Worm (Caenorhabditis elegans) whole organism, midembryonic: Measurements from ENCODE around the gene K02E7.1.

Experiments used
- T22C8.4 ChIP-seq: fragments of 200-800 bp; sonication (Bioruptor generic); IDR thresholded peaks from 2 replicates; pipeline ENCODE4 v1.3.6; 2022; ENCODE audit warnings: missing genetic modification characterization, missing compliant biosample characterization
- cog-1 ChIP-seq: sonication (generic microtip); optimal IDR thresholded peaks from 2 replicates; lab custom pipeline; 2016; ENCODE audit warnings: missing genetic modification characterization, missing compliant biosample characterization
- flt-1 ChIP-seq: fragments of 200-800 bp; sonication (Bioruptor generic); IDR thresholded peaks from 2 replicates; pipeline ENCODE4 v1.3.6; 2022; ENCODE audit warnings: missing genetic modification characterization, missing compliant biosample characterization
- klf-2 ChIP-seq: fragments of 200-800 bp; sonication (Bioruptor generic); conservative IDR thresholded peaks from 2 replicates; pipeline ENCODE4 v1.3.6; 2022; ENCODE audit warnings: missing genetic modification reagents, missing genetic modification characterization, missing compliant biosample characterization
- med-1 ChIP-seq: sonication (generic microtip); optimal IDR thresholded peaks from 2 replicates; lab custom pipeline; 2017; ENCODE audit warnings: missing genetic modification characterization, mild to moderate bottlenecking, missing compliant biosample characterization, antibody characterized with exemption, missing genetic modification reagents; ENCODE audit not compliant: insufficient read depth
- ref-1 ChIP-seq: fragments of 200-800 bp; sonication (Bioruptor generic); conservative IDR thresholded peaks from 2 replicates; pipeline ENCODE4 v1.3.6; 2022; ENCODE audit warnings: missing genetic modification reagents, missing genetic modification characterization, missing compliant biosample characterization
- tab-1 ChIP-seq: fragments of 200-800 bp; sonication (Bioruptor generic); IDR thresholded peaks from 2 replicates; pipeline ENCODE4 v1.3.6; 2022; ENCODE audit warnings: missing genetic modification characterization, missing compliant biosample characterization
- ztf-23 ChIP-seq: fragments of 200-800 bp; sonication (Bioruptor generic); IDR thresholded peaks from 2 replicates; pipeline ENCODE4 v1.3.6; 2022; ENCODE audit warnings: missing genetic modification reagents, missing genetic modification characterization, missing compliant biosample characterization
- ztf-29 ChIP-seq: fragments of 200-800 bp; sonication (Bioruptor generic); IDR thresholded peaks from 2 replicates; pipeline ENCODE4 v1.3.6; 2022; ENCODE audit warnings: missing genetic modification reagents, missing genetic modification characterization, missing compliant biosample characterization

DNA sequence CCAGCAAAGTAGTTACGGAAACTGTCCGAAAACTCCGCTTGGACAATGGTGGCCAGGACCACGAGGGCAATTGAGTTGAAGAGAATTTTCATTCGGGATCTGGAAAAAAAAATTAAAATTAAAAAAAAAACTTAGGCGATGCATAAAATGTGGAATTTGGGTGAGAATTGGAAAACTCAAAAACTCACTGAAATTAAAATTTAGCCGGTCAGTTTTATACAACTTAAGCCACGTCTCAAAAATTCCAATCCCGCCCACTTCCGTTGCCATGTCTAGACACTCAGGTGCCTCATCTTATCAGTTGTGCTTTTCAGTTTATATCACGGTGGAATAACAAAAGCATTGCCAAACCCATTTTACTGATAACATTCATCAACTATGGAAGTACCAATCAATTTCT is 27.9 kb downstream of the K02E7.1 start, which contains the start of gene lips-11:
- TF ChIP-seq ref-1 (GFP tag; lab: Robert Waterston, UW) (no peak), cog-1 (tag; lab: Kevin White, UChicago) (no peak), T22C8.4 (GFP tag; lab: Robert Waterston, UW) (no peak), flt-1 (GFP tag; lab: Robert Waterston, UW) (no peak), ztf-29 (GFP tag; lab: Robert Waterston, UW) (no peak), tab-1 (GFP tag; lab: Robert Waterston, UW) (no peak), klf-2 (GFP tag; lab: Robert Waterston, UW) (no peak), ztf-23 (GFP tag; lab: Robert Waterston, UW) (no peak), med-1 (GFP tag; lab: Kevin White, UChicago) (no peak)
